Worm (Caenorhabditis elegans) whole organism, late embryonic: ENCODE results near the gene T28D9.1.

Experiments
- F13H6.1 ChIP-seq: sonication (generic microtip); optimal IDR thresholded peaks from 2 replicates; lab custom pipeline; 2016; ENCODE audit warnings: missing genetic modification characterization, missing compliant biosample characterization
- K09A11.1 ChIP-seq: sonication (generic microtip); optimal IDR thresholded peaks from 2 replicates; lab custom pipeline; 2017; ENCODE audit warnings: antibody characterized with exemption, mild to moderate bottlenecking, missing genetic modification characterization, missing compliant biosample characterization; ENCODE audit not compliant: insufficient read depth
- T23F11.4 ChIP-seq: fragments of 200-800 bp; sonication (Bioruptor generic); optimal IDR thresholded peaks from 2 replicates; lab custom pipeline; 2018; ENCODE audit warnings: mild to moderate bottlenecking, missing genetic modification characterization, missing compliant biosample characterization
- Y22D7AL.16 ChIP-seq: sonication (generic microtip); optimal IDR thresholded peaks from 2 replicates; lab custom pipeline; 2016; ENCODE audit warnings: missing genetic modification characterization, missing compliant biosample characterization
- ahr-1 ChIP-seq: sonication (generic microtip); optimal IDR thresholded peaks from 2 replicates; lab custom pipeline; 2016; ENCODE audit warnings: missing genetic modification characterization, missing compliant biosample characterization
- ama-1 ChIP-seq: fragments of 150-350 bp; optimal IDR thresholded peaks from 2 replicates; lab custom pipeline; 2014
- ceh-14 ChIP-seq: sonication (generic microtip); optimal IDR thresholded peaks from 2 replicates; lab custom pipeline; 2016; ENCODE audit warnings: missing genotype, missing genetic modification characterization, missing compliant biosample characterization
- ceh-22 ChIP-seq: sonication (generic microtip); optimal IDR thresholded peaks from 2 replicates; lab custom pipeline; 2017; ENCODE audit warnings: missing biosample characterization, missing genetic modification characterization
- ceh-34 ChIP-seq: sonication (generic microtip); optimal IDR thresholded peaks from 2 replicates; lab custom pipeline; 2016; ENCODE audit warnings: mild to moderate bottlenecking, missing genetic modification characterization, missing compliant biosample characterization
- elt-4 ChIP-seq: sonication (generic microtip); optimal IDR thresholded peaks from 2 replicates; lab custom pipeline; 2016; ENCODE audit warnings: missing genetic modification characterization, missing compliant biosample characterization
- ets-4 ChIP-seq: sonication (generic microtip); optimal IDR thresholded peaks from 2 replicates; lab custom pipeline; 2016; ENCODE audit warnings: missing genetic modification characterization, missing compliant biosample characterization
- hlh-15 ChIP-seq: sonication (generic microtip); optimal IDR thresholded peaks from 2 replicates; lab custom pipeline; 2016; ENCODE audit warnings: missing genetic modification characterization, missing compliant biosample characterization
- hlh-30 ChIP-seq: sonication (generic microtip); optimal IDR thresholded peaks from 2 replicates; lab custom pipeline; 2017; ENCODE audit warnings: antibody characterized with exemption, missing genetic modification characterization, missing compliant biosample characterization; ENCODE audit not compliant: insufficient read depth
- madf-2 ChIP-seq: sonication (generic microtip); optimal IDR thresholded peaks from 2 replicates; lab custom pipeline; 2017; ENCODE audit warnings: missing genetic modification characterization, missing compliant biosample characterization
- nhr-232 ChIP-seq: sonication (generic microtip); optimal IDR thresholded peaks from 2 replicates; lab custom pipeline; 2016; ENCODE audit warnings: missing genetic modification characterization, missing compliant biosample characterization
- odd-2 ChIP-seq: sonication (generic microtip); optimal IDR thresholded peaks from 2 replicates; lab custom pipeline; 2017; ENCODE audit warnings: antibody characterized with exemption, mild to moderate bottlenecking, missing genetic modification characterization, missing compliant biosample characterization
- pat-9 ChIP-seq: fragments of 200-800 bp; sonication (Bioruptor generic); optimal IDR thresholded peaks from 2 replicates; lab custom pipeline; 2018; ENCODE audit warnings: mild to moderate bottlenecking, missing genetic modification characterization, moderate library complexity, missing compliant biosample characterization
- pha-2 ChIP-seq: sonication (generic microtip); optimal IDR thresholded peaks from 2 replicates; lab custom pipeline; 2017; ENCODE audit warnings: mild to moderate bottlenecking, missing genetic modification characterization, missing compliant biosample characterization
- pha-4 ChIP-seq: fragments of 150-350 bp; optimal IDR thresholded peaks from 2 replicates; lab custom pipeline; 2018; ENCODE audit warnings: missing biosample characterization, missing genetic modification reagents, missing genetic modification characterization
- pros-1 ChIP-seq: fragments of 150-350 bp; optimal IDR thresholded peaks from 2 replicates; lab custom pipeline; 2014; ENCODE audit warnings: missing biosample characterization, missing genetic modification reagents, missing genetic modification characterization
- ref-2 ChIP-seq: sonication (generic microtip); optimal IDR thresholded peaks from 2 replicates; lab custom pipeline; 2016; ENCODE audit warnings: missing genetic modification characterization, missing compliant biosample characterization
- sdc-2 ChIP-seq: sonication (generic microtip); optimal IDR thresholded peaks from 2 replicates; lab custom pipeline; 2016; ENCODE audit warnings: missing genotype, missing genetic modification characterization, missing compliant biosample characterization
- sox-2 ChIP-seq: fragments of 200-800 bp; sonication (Bioruptor generic); IDR thresholded peaks from 2 replicates; pipeline ENCODE4 v1.3.6; 2022; ENCODE audit warnings: missing genetic modification reagents, missing genetic modification characterization, missing compliant biosample characterization
- syd-9 ChIP-seq: sonication (generic microtip); optimal IDR thresholded peaks from 2 replicates; lab custom pipeline; 2016; ENCODE audit warnings: mild to moderate bottlenecking, missing genetic modification characterization, moderate library complexity, missing compliant biosample characterization
- tbx-2 ChIP-seq: sonication (generic microtip); optimal IDR thresholded peaks from 2 replicates; lab custom pipeline; 2016; ENCODE audit warnings: missing genetic modification characterization, missing compliant biosample characterization
- unc-3 ChIP-seq, 2 experiments: fragments of 200-800 bp in 1 of 2; sonication (Bioruptor generic) in 1 of 2; sonication (generic microtip) in 1 of 2; conservative IDR thresholded peaks in 1 of 2; optimal IDR thresholded peaks in 1 of 2; 2 replicates each; pipeline versions ENCODE4 v1.3.6 to Lab custom; 2016 to 2022; ENCODE audit warnings: missing compliant biosample characterization in 2 of 2, missing genetic modification characterization in 2 of 2, missing genetic modification reagents in 1 of 2
- unc-86 ChIP-seq: sonication (generic microtip); optimal IDR thresholded peaks from 2 replicates; lab custom pipeline; 2016; ENCODE audit warnings: missing genetic modification characterization, missing compliant biosample characterization
- zip-5 ChIP-seq: sonication (generic microtip); optimal IDR thresholded peaks from 2 replicates; lab custom pipeline; 2016; ENCODE audit warnings: missing genetic modification characterization, missing compliant biosample characterization
- ztf-16 ChIP-seq: sonication (generic microtip); optimal IDR thresholded peaks from 2 replicates; lab custom pipeline; 2017; ENCODE audit warnings: missing genetic modification characterization, missing compliant biosample characterization

The T28D9.1 gene

DNA sequence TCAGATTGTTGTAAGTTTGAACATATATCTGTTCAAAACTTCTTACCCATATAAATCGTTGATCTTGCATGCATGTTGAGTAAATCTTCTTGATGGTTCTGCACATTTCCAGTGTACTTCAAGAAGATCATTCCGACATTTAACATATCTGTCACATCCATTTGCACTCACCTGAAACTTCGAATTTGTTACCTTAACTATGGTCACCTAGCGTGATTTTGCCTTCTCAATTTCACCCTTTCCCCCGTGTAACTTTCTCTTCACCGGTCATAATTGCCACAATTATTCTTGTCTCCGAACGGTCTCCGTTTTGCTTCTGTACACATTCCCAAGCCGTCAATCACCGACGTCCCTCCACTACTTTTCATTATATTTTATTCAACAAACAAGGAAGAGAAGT lies 21.2 kb downstream of the T28D9.1 start:
- TF ChIP-seq zip-5 (tag; lab: Kevin White, UChicago): no peak

DNA sequence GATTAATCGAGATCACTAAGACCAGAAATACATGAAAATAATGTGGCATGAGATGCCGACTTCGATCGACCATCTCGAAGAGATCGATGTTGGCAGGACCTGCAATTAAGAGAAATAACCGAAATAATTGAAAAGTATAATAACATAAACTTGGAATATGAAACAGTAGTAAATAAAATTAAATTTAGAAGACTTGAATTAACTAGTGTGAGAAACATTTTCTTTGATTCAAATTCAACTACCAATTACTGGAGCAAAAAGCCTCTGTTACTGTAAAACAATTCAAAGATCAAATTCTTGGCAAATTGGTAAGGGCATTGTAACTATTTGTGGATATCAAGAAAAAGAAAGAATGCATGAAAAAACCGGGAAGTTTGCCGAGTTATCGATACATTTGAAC lies 21.7 kb downstream of the T28D9.1 start, which contains the start of gene R05G9R.1:
TSS of gene R05G9R.1 (minus strand) at position 101 of the 400 bp plus-strand sequence.
- no peak for TF ChIP-seq F13H6.1
- no peak for TF ChIP-seq pha-4 (tag; lab: Kevin White, UChicago)
- no peak for TF ChIP-seq ahr-1 (tag; lab: Kevin White, UChicago)
- no peak for TF ChIP-seq ref-2

DNA sequence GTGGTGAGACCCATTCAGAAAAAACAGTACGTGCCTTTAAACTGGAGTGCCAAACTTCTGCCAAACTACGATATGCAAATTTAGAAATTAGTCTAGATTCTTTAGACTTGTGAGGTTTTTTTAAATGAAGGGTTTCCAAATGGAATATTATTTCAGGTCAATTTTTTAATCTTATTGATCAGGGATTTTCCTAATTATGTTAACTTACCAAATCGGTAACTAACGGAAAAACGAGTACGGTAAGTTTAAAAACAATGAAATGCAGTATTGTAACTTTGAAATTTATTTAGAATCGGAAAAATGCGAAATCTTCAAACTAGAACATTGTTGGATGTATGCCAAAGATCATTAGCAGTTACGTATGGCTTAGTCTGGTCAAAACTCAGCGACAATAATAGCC lies 24.1 kb downstream of the T28D9.1 start, which contains the start of gene C56E6.7:
TSS of gene C56E6.7 (plus strand) at position 301 of the 400 bp plus-strand sequence.
- no peak for TF ChIP-seq hlh-15 (tag; lab: Kevin White, UChicago)
- TF ChIP-seq ceh-14 (tag; lab: Kevin White, UChicago): no peak
- TF ChIP-seq ceh-34 (tag; lab: Kevin White, UChicago): no peak
- TF ChIP-seq elt-4 (tag; lab: Kevin White, UChicago): no peak
- no peak for TF ChIP-seq nhr-232 (tag; lab: Kevin White, UChicago)
- no peak for TF ChIP-seq madf-2 (tag; lab: Kevin White, UChicago)
- TF ChIP-seq unc-86 (tag; lab: Kevin White, UChicago): no peak
- no peak for TF ChIP-seq ceh-22 (tag; lab: Kevin White, UChicago)
- TF ChIP-seq pha-2 (tag; lab: Kevin White, UChicago): no peak
- TF ChIP-seq unc-3 (GFP tag; conservative IDR thresholded peaks at IDR 0.05; lab: Robert Waterston, UW): no peak
- TF ChIP-seq unc-3 (tag; optimal IDR thresholded peaks at IDR 0.05; lab: Kevin White, UChicago): no peak
- TF ChIP-seq ets-4 (tag; lab: Kevin White, UChicago): no peak

DNA sequence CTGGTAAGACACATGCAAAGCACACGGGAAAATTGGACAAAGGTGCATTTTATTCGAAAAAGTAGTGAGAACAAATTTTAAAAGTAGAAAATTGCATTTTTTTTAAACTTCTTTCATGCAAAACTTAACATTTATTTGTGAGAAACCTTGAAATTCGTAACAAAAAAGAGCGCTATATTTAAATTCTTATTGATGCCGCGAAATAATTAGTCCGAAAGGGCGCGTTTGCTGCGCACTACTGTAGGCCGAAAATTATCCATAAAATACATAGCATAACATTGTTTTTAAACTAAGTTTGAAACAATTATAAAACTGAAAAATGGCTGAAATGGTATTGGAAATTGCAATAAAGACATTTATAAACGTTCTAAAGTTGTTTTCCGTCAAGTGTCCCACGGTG lies 27.5 kb downstream of the T28D9.1 start:
- no peak for TF ChIP-seq ama-1

DNA sequence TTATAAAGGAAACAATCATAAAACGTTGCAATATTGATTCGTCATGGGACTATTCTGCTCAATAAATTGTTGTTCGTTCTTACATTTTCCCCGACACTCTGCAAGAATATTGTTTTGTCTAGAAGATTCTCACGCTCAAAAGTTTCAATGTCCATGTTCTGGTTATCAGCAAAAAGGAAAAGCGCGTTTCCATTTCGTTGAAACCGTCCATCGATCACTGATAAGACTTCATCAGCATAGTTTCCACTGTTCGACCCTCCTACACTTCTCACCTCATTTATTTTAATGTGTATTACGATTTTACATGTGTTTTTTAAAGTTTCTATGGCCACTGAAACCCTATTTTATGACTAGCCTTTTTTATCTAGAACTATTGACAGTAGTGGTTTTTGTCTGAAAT lies 27.9 kb downstream of the T28D9.1 start:
- TF ChIP-seq tbx-2 (tag; lab: Kevin White, UChicago) (no peak), ref-2 (no peak), sox-2 (GFP tag; lab: Robert Waterston, UW) (no peak), ahr-1 (tag; lab: Kevin White, UChicago) (no peak), pros-1 (tag; lab: Kevin White, UChicago) (no peak)

DNA sequence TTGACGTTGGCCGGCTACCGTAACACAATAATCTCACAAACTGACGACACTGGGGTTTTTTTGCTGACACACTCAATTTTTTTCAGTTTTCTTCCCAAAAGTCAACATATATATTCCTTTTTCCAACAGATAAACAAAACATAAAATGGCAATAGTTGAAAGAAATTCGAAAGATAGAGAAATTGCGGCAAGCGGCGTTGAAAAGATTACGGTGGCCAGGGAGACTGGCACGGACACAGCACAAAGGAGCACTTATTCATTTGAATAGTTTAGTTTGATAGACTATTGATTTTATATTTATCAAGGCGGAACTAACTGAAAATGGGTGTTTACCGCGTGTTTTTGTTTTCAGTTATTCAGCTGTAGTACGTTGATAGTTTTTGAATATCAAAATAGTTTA lies 29.1 kb downstream of the T28D9.1 start, which contains the start of gene toe-2:
TSS of gene toe-2 (minus strand) at position 70 of the 400 bp plus-strand sequence.
- TF ChIP-seq K09A11.1 (tag; lab: Kevin White, UChicago) (no peak), tbx-2 (tag; lab: Kevin White, UChicago) (no peak), ahr-1 (tag; lab: Kevin White, UChicago) (no peak), hlh-30 (tag; lab: Kevin White, UChicago) (no peak), sdc-2 (tag; lab: Kevin White, UChicago) (no peak), ztf-16 (tag; lab: Kevin White, UChicago) (no peak), odd-2 (tag; lab: Kevin White, UChicago) (no peak), elt-4 (tag; lab: Kevin White, UChicago) (no peak), ref-2 (no peak), pat-9 (tag; lab: Kevin White, UChicago) (no peak), T23F11.4 (GFP tag; lab: Kevin White, UChicago) (no peak), Y22D7AL.16 (tag; lab: Kevin White, UChicago) (no peak), syd-9 (no peak)
